Worm (Caenorhabditis elegans) whole organism, L1 larva: ENCODE measurements around the gene C28D4.18.
A peak's percentile ranks its signal among the peaks of the same experiment; 100 is the strongest.

Experiments used
- C04F5.9 ChIP-seq: sonication (generic microtip); optimal IDR thresholded peaks from 2 replicates; lab custom pipeline; 2016; ENCODE audit warnings: missing genetic modification characterization, missing compliant biosample characterization
- C16A3.4 ChIP-seq: fragments of 150-350 bp; optimal IDR thresholded peaks from 2 replicates; lab custom pipeline; 2014; ENCODE audit warnings: missing biosample characterization, missing genetic modification characterization
- C34B4.2 ChIP-seq: sonication (generic microtip); optimal IDR thresholded peaks from 2 replicates; lab custom pipeline; 2017; ENCODE audit warnings: mild to moderate bottlenecking, missing genetic modification characterization, missing compliant biosample characterization
- F16B12.6 ChIP-seq: fragments of 150-350 bp; optimal IDR thresholded peaks from 2 replicates; lab custom pipeline; 2014; ENCODE audit warnings: missing biosample characterization, missing genetic modification characterization
- Y116A8C.19 ChIP-seq: sonication (generic microtip); optimal IDR thresholded peaks from 2 replicates; lab custom pipeline; 2016; ENCODE audit warnings: missing compliant biosample characterization, missing genetic modification characterization, borderline replicate concordance
- aha-1 ChIP-seq: fragments of 150-350 bp; optimal IDR thresholded peaks from 2 replicates; lab custom pipeline; 2014; ENCODE audit warnings: missing biosample characterization, missing genetic modification characterization
- blmp-1 ChIP-seq: fragments of 150-350 bp; optimal IDR thresholded peaks from 2 replicates; lab custom pipeline; 2014; ENCODE audit warnings: missing biosample characterization, missing genetic modification characterization
- ceh-63 ChIP-seq: fragments of 200-800 bp; sonication (Bioruptor generic); optimal IDR thresholded peaks from 2 replicates; lab custom pipeline; 2018; ENCODE audit warnings: mild to moderate bottlenecking, missing genetic modification characterization, missing compliant biosample characterization
- ceh-88 ChIP-seq: fragments of 200-800 bp; sonication (Bioruptor generic); IDR thresholded peaks from 2 replicates; pipeline ENCODE4 v1.3.6; 2022; ENCODE audit warnings: missing genetic modification characterization, missing compliant biosample characterization
- ceh-90 ChIP-seq: sonication (generic microtip); optimal IDR thresholded peaks from 2 replicates; lab custom pipeline; 2016; ENCODE audit warnings: missing genetic modification characterization, missing compliant biosample characterization
- dsc-1 ChIP-seq: sonication (generic microtip); optimal IDR thresholded peaks from 2 replicates; lab custom pipeline; 2016; ENCODE audit warnings: mild to moderate bottlenecking, missing genetic modification characterization, missing compliant biosample characterization
- efl-3 ChIP-seq: fragments of 200-800 bp; sonication (Bioruptor generic); optimal IDR thresholded peaks from 2 replicates; lab custom pipeline; 2018; ENCODE audit warnings: mild to moderate bottlenecking, missing genetic modification characterization, missing compliant biosample characterization
- egl-13 ChIP-seq: sonication (generic microtip); optimal IDR thresholded peaks from 2 replicates; lab custom pipeline; 2016; ENCODE audit warnings: missing genotype, missing genetic modification reagents, missing genetic modification characterization, missing compliant biosample characterization
- egl-27 ChIP-seq, 2 experiments: fragments of 150-350 bp in 1 of 2; sonication (generic microtip); optimal IDR thresholded peaks; 3 replicates each; lab custom pipeline; 2017 to 2018; ENCODE audit warnings: missing biosample characterization in 2 of 2, missing genetic modification characterization in 2 of 2, missing genetic modification reagents in 2 of 2
- elt-2 ChIP-seq: sonication (generic microtip); optimal IDR thresholded peaks from 2 replicates; lab custom pipeline; 2016; ENCODE audit warnings: missing genetic modification characterization, mild to moderate bottlenecking, inconsistent platforms, missing compliant biosample characterization, missing genetic modification reagents
- fkh-4 ChIP-seq: sonication (generic microtip); optimal IDR thresholded peaks from 2 replicates; lab custom pipeline; 2016; ENCODE audit warnings: missing compliant biosample characterization, missing genetic modification characterization, borderline replicate concordance
- fos-1 ChIP-seq: fragments of 150-350 bp; optimal IDR thresholded peaks from 2 replicates; lab custom pipeline; 2014; ENCODE audit warnings: missing biosample characterization, missing genetic modification characterization
- hlh-17 ChIP-seq: fragments of 200-800 bp; sonication (Bioruptor generic); optimal IDR thresholded peaks from 2 replicates; lab custom pipeline; 2018; ENCODE audit warnings: missing genetic modification characterization, mild to moderate bottlenecking, missing compliant biosample characterization, moderate library complexity, borderline replicate concordance
- hlh-4 ChIP-seq: sonication (generic microtip); optimal IDR thresholded peaks from 2 replicates; lab custom pipeline; 2016; ENCODE audit warnings: mild to moderate bottlenecking, missing genetic modification characterization, missing compliant biosample characterization
- hpl-2 ChIP-seq: fragments of 150-350 bp; optimal IDR thresholded peaks from 2 replicates; lab custom pipeline; 2014; ENCODE audit warnings: missing biosample characterization, missing genetic modification reagents, missing genetic modification characterization
- irx-1 ChIP-seq: sonication (generic microtip); optimal IDR thresholded peaks from 2 replicates; lab custom pipeline; 2016; ENCODE audit warnings: missing genetic modification characterization, missing compliant biosample characterization
- jun-1 ChIP-seq: fragments of 150-350 bp; optimal IDR thresholded peaks from 2 replicates; lab custom pipeline; 2014; ENCODE audit warnings: missing biosample characterization, missing genetic modification reagents, missing genetic modification characterization
- lin-13 ChIP-seq: fragments of 150-350 bp; optimal IDR thresholded peaks from 2 replicates; lab custom pipeline; 2014; ENCODE audit warnings: missing biosample characterization, missing genetic modification reagents, missing genetic modification characterization
- lin-14 ChIP-seq: fragments of 200-800 bp; sonication (Bioruptor generic); optimal IDR thresholded peaks from 2 replicates; lab custom pipeline; 2018; ENCODE audit warnings: mild to moderate bottlenecking, missing genetic modification characterization, moderate library complexity, missing compliant biosample characterization
- lin-15B ChIP-seq: fragments of 150-350 bp; sonication (generic microtip); optimal IDR thresholded peaks from 3 replicates; lab custom pipeline; 2014; ENCODE audit warnings: missing biosample characterization, missing genetic modification characterization
- lin-39 ChIP-seq: fragments of 150-350 bp; optimal IDR thresholded peaks from 2 replicates; lab custom pipeline; 2014; ENCODE audit warnings: missing biosample characterization, missing genetic modification reagents, missing genetic modification characterization
- mep-1 ChIP-seq: fragments of 150-350 bp; optimal IDR thresholded peaks from 2 replicates; lab custom pipeline; 2014; ENCODE audit warnings: missing biosample characterization, missing genetic modification characterization
- nhr-11 ChIP-seq: fragments of 150-350 bp; optimal IDR thresholded peaks from 2 replicates; lab custom pipeline; 2014; ENCODE audit warnings: missing biosample characterization, missing genetic modification characterization
- nhr-19 ChIP-seq: fragments of 200-800 bp; sonication (Bioruptor generic); conservative IDR thresholded peaks from 2 replicates; pipeline ENCODE4 v1.3.6; 2022; ENCODE audit warnings: missing genetic modification characterization, missing compliant biosample characterization
- nhr-20 ChIP-seq: sonication (generic microtip); optimal IDR thresholded peaks from 2 replicates; lab custom pipeline; 2016; ENCODE audit warnings: mild to moderate bottlenecking, missing genetic modification characterization, missing compliant biosample characterization
- nhr-28 ChIP-seq: fragments of 150-350 bp; optimal IDR thresholded peaks from 2 replicates; lab custom pipeline; 2014; ENCODE audit warnings: missing biosample characterization, missing genetic modification characterization
- nhr-47 ChIP-seq: sonication (generic microtip); optimal IDR thresholded peaks from 2 replicates; lab custom pipeline; 2016; ENCODE audit warnings: mild to moderate bottlenecking, missing genetic modification characterization, moderate library complexity, missing compliant biosample characterization
- nhr-71 ChIP-seq: sonication (generic microtip); optimal IDR thresholded peaks from 2 replicates; lab custom pipeline; 2016; ENCODE audit warnings: mild to moderate bottlenecking, missing genetic modification characterization, moderate library complexity, missing compliant biosample characterization
- nhr-76 ChIP-seq: sonication (generic microtip); optimal IDR thresholded peaks from 2 replicates; lab custom pipeline; 2017; ENCODE audit warnings: missing biosample characterization, missing genetic modification characterization
- nhr-85 ChIP-seq: sonication (generic microtip); peaks from one replicate; lab custom pipeline; 2016; ENCODE audit warnings: missing genetic modification characterization, inconsistent platforms, missing compliant biosample characterization
- pag-3 ChIP-seq: sonication (generic microtip); optimal IDR thresholded peaks from 2 replicates; lab custom pipeline; 2017; ENCODE audit warnings: missing genetic modification characterization, mild to moderate bottlenecking, missing compliant biosample characterization, antibody characterized with exemption, borderline replicate concordance; ENCODE audit not compliant: insufficient read depth
- pqm-1 ChIP-seq: sonication (generic microtip); optimal IDR thresholded peaks from 3 replicates; lab custom pipeline; 2017; ENCODE audit warnings: missing biosample characterization, missing genetic modification characterization
- rnt-1 ChIP-seq: sonication (generic microtip); optimal IDR thresholded peaks from 2 replicates; lab custom pipeline; 2016; ENCODE audit warnings: mild to moderate bottlenecking, missing genetic modification characterization, moderate library complexity, missing compliant biosample characterization
- skn-1 ChIP-seq: fragments of 150-350 bp; optimal IDR thresholded peaks from 2 replicates; lab custom pipeline; 2014; ENCODE audit warnings: missing biosample characterization, missing genetic modification characterization
- sox-4 ChIP-seq: sonication (generic microtip); optimal IDR thresholded peaks from 2 replicates; lab custom pipeline; 2016; ENCODE audit warnings: missing genetic modification characterization, missing compliant biosample characterization
- sup-37 ChIP-seq: fragments of 200-800 bp; sonication (Bioruptor generic); optimal IDR thresholded peaks from 2 replicates; lab custom pipeline; 2018; ENCODE audit warnings: mild to moderate bottlenecking, missing genetic modification characterization, missing compliant biosample characterization
- tbx-2 ChIP-seq: sonication (generic microtip); optimal IDR thresholded peaks from 2 replicates; lab custom pipeline; 2016; ENCODE audit warnings: missing genetic modification characterization, missing compliant biosample characterization
- tlp-1 ChIP-seq: fragments of 150-350 bp; optimal IDR thresholded peaks from 2 replicates; lab custom pipeline; 2014; ENCODE audit warnings: missing biosample characterization, missing genetic modification characterization
- unc-30 ChIP-seq: sonication (generic microtip); optimal IDR thresholded peaks from 2 replicates; lab custom pipeline; 2017; ENCODE audit warnings: missing biosample characterization, missing genetic modification characterization
- vab-15 ChIP-seq: sonication (generic microtip); optimal IDR thresholded peaks from 2 replicates; lab custom pipeline; 2017; ENCODE audit warnings: missing genotype, mild to moderate bottlenecking, missing genetic modification characterization, missing compliant biosample characterization
- zip-4 ChIP-seq: fragments of 200-800 bp; sonication (Bioruptor generic); optimal IDR thresholded peaks from 2 replicates; lab custom pipeline; 2018; ENCODE audit warnings: mild to moderate bottlenecking, missing genetic modification characterization, moderate library complexity, missing compliant biosample characterization

Gene C28D4.18

ce11 chrIV:9718396-9718795 is 6.7 kb upstream of the C28D4.18 start (continued):
- TF ChIP-seq pqm-1 (tag; lab: Kevin White, UChicago): no peak
- TF ChIP-seq sup-37: no peak
- TF ChIP-seq Y116A8C.19 (tag; lab: Kevin White, UChicago): no peak
- peak; percentile 61 for TF ChIP-seq nhr-19 (GFP tag; lab: Robert Waterston, UW)
- TF ChIP-seq fos-1 (tag; lab: Kevin White, UChicago): peak; percentile 68
- no peak for TF ChIP-seq vab-15 (tag; lab: Kevin White, UChicago)
- peak; percentile 70 for TF ChIP-seq nhr-47 (tag; lab: Kevin White, UChicago)
- TF ChIP-seq C34B4.2: no peak
- no peak for TF ChIP-seq hlh-4 (tag; lab: Kevin White, UChicago)
- peak; percentile 4 for TF ChIP-seq nhr-11 (tag; lab: Kevin White, UChicago)
- peak; percentile 78 for TF ChIP-seq jun-1
- no peak for TF ChIP-seq nhr-76 (tag; lab: Kevin White, UChicago)
- TF ChIP-seq zip-4: no peak
- peak; percentile 68 for TF ChIP-seq lin-13
- TF ChIP-seq rnt-1 (tag; lab: Kevin White, UChicago): peak; percentile 80
- peak; percentile 4 for TF ChIP-seq irx-1 (tag; lab: Kevin White, UChicago)
- peak; percentile 22 for TF ChIP-seq lin-15B (tag; lab: Kevin White, UChicago)
- TF ChIP-seq fkh-4: no peak
- peak; percentile 88 for TF ChIP-seq nhr-20 (tag; lab: Kevin White, UChicago)
- TF ChIP-seq dsc-1: peak; percentile 62
- TF ChIP-seq hpl-2: no peak
- TF ChIP-seq unc-30 (tag; lab: Kevin White, UChicago): no peak
- peak; percentile 40 to 52 for TF ChIP-seq egl-27 (tag; optimal IDR thresholded peaks at IDR 0.05; lab: Kevin White, UChicago)
- no peak for TF ChIP-seq efl-3
- peak; percentile 46 for TF ChIP-seq elt-2 (tag; lab: Kevin White, UChicago)
- no peak for TF ChIP-seq F16B12.6 (tag; lab: Kevin White, UChicago)
- TF ChIP-seq tlp-1 (tag; lab: Kevin White, UChicago): no peak
- TF ChIP-seq aha-1: peak; percentile 24
- TF ChIP-seq hlh-17 (GFP tag; lab: Kevin White, UChicago): no peak
- no peak for TF ChIP-seq C04F5.9 (tag; lab: Kevin White, UChicago)
- no peak for TF ChIP-seq sox-4
- no peak for TF ChIP-seq egl-13
- peak; percentile 81 for TF ChIP-seq tbx-2 (tag; lab: Kevin White, UChicago)
- TF ChIP-seq ceh-90: no peak
- peak; percentile 73 for TF ChIP-seq C16A3.4
- TF ChIP-seq lin-39 (tag; lab: Kevin White, UChicago): no peak
- peak; percentile 90 for TF ChIP-seq nhr-71 (tag; lab: Kevin White, UChicago)
- TF ChIP-seq lin-14: peak; percentile 93
- no peak for TF ChIP-seq ceh-88 (GFP tag; lab: Robert Waterston, UW)
- TF ChIP-seq nhr-28 (tag; lab: Kevin White, UChicago): no peak
- peak; percentile 20 for TF ChIP-seq pag-3 (tag; lab: Kevin White, UChicago)
- peak; percentile 33 for TF ChIP-seq skn-1 (tag; lab: Kevin White, UChicago)
- no peak for TF ChIP-seq ceh-63 (GFP tag; lab: Kevin White, UChicago)
- TF ChIP-seq blmp-1: peak; percentile 87
- peak; percentile 48 for TF ChIP-seq mep-1

- TF ChIP-seq nhr-85 (tag; lab: Kevin White, UChicago) (peak; percentile 79), C34B4.2 (no peak)
Observed at ce11 chrIV:9723185-9723584, 1.9 kb upstream of the C28D4.18 start.
